Worm (Caenorhabditis elegans) whole organism, early embryonic: ENCODE results near the gene C33D3.5.

ENCODE experiments used
- F13C5.2 ChIP-seq: sonication (generic microtip); optimal IDR thresholded peaks from 2 replicates; lab custom pipeline; 2017; ENCODE audit warnings: mild to moderate bottlenecking, missing genetic modification characterization, inconsistent platforms, missing compliant biosample characterization
- aly-1 ChIP-seq: sonication (generic microtip); optimal IDR thresholded peaks from 2 replicates; lab custom pipeline; 2016; ENCODE audit warnings: missing genetic modification characterization, missing compliant biosample characterization
- ama-1 ChIP-seq: fragments of 150-350 bp; optimal IDR thresholded peaks from 2 replicates; lab custom pipeline; 2014
- ceh-13 ChIP-seq: fragments of 200-800 bp; sonication (Bioruptor generic); optimal IDR thresholded peaks from 2 replicates; lab custom pipeline; 2018; ENCODE audit warnings: mild to moderate bottlenecking, missing genetic modification characterization, missing compliant biosample characterization
- ceh-36 ChIP-seq: sonication (generic microtip); optimal IDR thresholded peaks from 2 replicates; lab custom pipeline; 2016; ENCODE audit warnings: missing genetic modification characterization, inconsistent platforms, missing compliant biosample characterization
- ets-7 ChIP-seq: sonication (generic microtip); optimal IDR thresholded peaks from 2 replicates; lab custom pipeline; 2016; ENCODE audit warnings: missing genotype, missing genetic modification characterization, missing compliant biosample characterization
- flt-1 ChIP-seq: fragments of 200-800 bp; sonication (Bioruptor generic); IDR thresholded peaks from 2 replicates; pipeline ENCODE4 v1.3.6; 2022; ENCODE audit warnings: missing genetic modification characterization, missing compliant biosample characterization
- hmbx-1 ChIP-seq: sonication (generic microtip); optimal IDR thresholded peaks from 2 replicates; lab custom pipeline; 2016; ENCODE audit warnings: mild to moderate bottlenecking, missing genetic modification characterization, missing compliant biosample characterization
- hmg-4 ChIP-seq: fragments of 200-800 bp; sonication (Bioruptor generic); optimal IDR thresholded peaks from 2 replicates; lab custom pipeline; 2018; ENCODE audit warnings: mild to moderate bottlenecking, missing genetic modification characterization, missing compliant biosample characterization
- hnd-1 ChIP-seq: sonication (generic microtip); optimal IDR thresholded peaks from 2 replicates; lab custom pipeline; 2016; ENCODE audit warnings: missing genetic modification characterization, missing compliant biosample characterization
- tbx-37 ChIP-seq: fragments of 200-800 bp; sonication (Bioruptor generic); conservative IDR thresholded peaks from 2 replicates; pipeline ENCODE4 v1.3.6; 2022; ENCODE audit warnings: missing genetic modification reagents, missing genetic modification characterization, missing compliant biosample characterization
- tra-4 ChIP-seq: sonication (generic microtip); optimal IDR thresholded peaks from 2 replicates; lab custom pipeline; 2017; ENCODE audit warnings: missing genetic modification characterization, missing compliant biosample characterization

DNA sequence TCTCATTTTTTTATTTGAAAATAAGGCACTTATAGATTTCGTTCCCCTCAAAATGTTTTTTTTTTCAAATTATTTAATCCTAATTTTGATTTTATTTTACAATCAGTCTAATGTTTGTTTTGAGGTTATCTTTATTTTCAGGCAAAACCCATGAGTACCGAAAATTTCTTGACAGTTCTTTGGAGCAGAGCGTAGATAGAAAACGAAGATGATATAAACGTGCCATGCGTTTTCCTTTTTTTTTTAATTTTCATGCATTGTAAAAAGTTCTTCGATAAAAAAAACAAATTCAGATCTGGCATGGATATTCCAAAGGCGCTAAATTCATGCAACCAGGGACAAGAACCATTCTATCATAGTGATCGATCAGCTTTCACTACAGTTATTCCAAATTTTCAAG, at the start of gene C33D3.5:
- TF ChIP-seq F13C5.2 (no peak), tbx-37 (GFP tag; lab: Robert Waterston, UW) (no peak), hmg-4 (GFP tag; lab: Kevin White, UChicago) (no peak), ets-7 (tag; lab: Kevin White, UChicago) (no peak), hnd-1 (tag; lab: Kevin White, UChicago) (no peak), hmbx-1 (tag; lab: Kevin White, UChicago) (no peak), ama-1 (no peak), tra-4 (tag; lab: Kevin White, UChicago) (no peak), ceh-36 (tag; lab: Kevin White, UChicago) (no peak), flt-1 (GFP tag; lab: Robert Waterston, UW) (no peak), aly-1 (tag; lab: Kevin White, UChicago) (no peak), ceh-13 (GFP tag; lab: Kevin White, UChicago) (no peak)
